Fruit fly (Drosophila melanogaster) whole organism, prepupa: ENCODE data around the gene PIG-F.

ENCODE experiments used
- CG11902 ChIP-seq: fragments of 200-800 bp; sonication (Bioruptor generic); optimal IDR thresholded peaks from 3 replicates; lab custom pipeline; 2016; ENCODE audit warnings: missing biosample characterization, missing genetic modification characterization
- CG3032 ChIP-seq: fragments of 200-800 bp; optimal IDR thresholded peaks from 2 replicates; lab custom pipeline; 2019; ENCODE audit warnings: missing biosample characterization, mild to moderate bottlenecking, missing genetic modification characterization, moderate library complexity
- CG34406 ChIP-seq: fragments of 200-800 bp; sonication (Bioruptor generic); optimal IDR thresholded peaks from 3 replicates; lab custom pipeline; 2016; ENCODE audit warnings: missing biosample characterization, missing genetic modification characterization
- CG9139 ChIP-seq: fragments of 200-800 bp; sonication (Bioruptor generic); optimal IDR thresholded peaks from 3 replicates; lab custom pipeline; 2017; ENCODE audit warnings: missing biosample characterization, mild to moderate bottlenecking, missing genetic modification characterization
- Gug ChIP-seq: fragments of 200-800 bp; sonication (Bioruptor generic); IDR thresholded peaks from 2 replicates; pipeline ENCODE4 v1.3.6; 2022; ENCODE audit warnings: missing biosample characterization, missing genetic modification characterization
- Hr39 ChIP-seq: fragments of 200-800 bp; sonication (Bioruptor generic); optimal IDR thresholded peaks from 2 replicates; lab custom pipeline; 2016; ENCODE audit warnings: missing biosample characterization, missing genetic modification characterization
- Lpt ChIP-seq: fragments of 200-800 bp; sonication (Bioruptor generic); optimal IDR thresholded peaks from 3 replicates; lab custom pipeline; 2016; ENCODE audit warnings: missing biosample characterization, missing genetic modification characterization
- Sox102F ChIP-seq: fragments of 200-800 bp; sonication (Bioruptor generic); optimal IDR thresholded peaks from 2 replicates; lab custom pipeline; 2016; ENCODE audit warnings: missing biosample characterization, mild to moderate bottlenecking, missing genetic modification characterization
- acj6 ChIP-seq: fragments of 200-800 bp; sonication (Bioruptor generic); optimal IDR thresholded peaks from 3 replicates; lab custom pipeline; 2016; ENCODE audit warnings: missing biosample characterization, missing genetic modification characterization
- fd59A ChIP-seq: fragments of 200-800 bp; sonication (Bioruptor generic); optimal IDR thresholded peaks from 2 replicates; lab custom pipeline; 2017; ENCODE audit warnings: missing biosample characterization, mild to moderate bottlenecking, missing genetic modification characterization, missing genetic modification reagents
- lz ChIP-seq: fragments of 200-800 bp; sonication (Bioruptor generic); optimal IDR thresholded peaks from 3 replicates; lab custom pipeline; 2016; ENCODE audit warnings: missing biosample characterization, missing genetic modification characterization

- TF ChIP-seq lz (GFP tag; lab: Kevin White, UChicago), result no peak
- no peak for TF ChIP-seq CG3032 (tag; lab: Kevin White, UChicago)
- no peak for TF ChIP-seq CG9139 (GFP tag; lab: Kevin White, UChicago)
- TF ChIP-seq acj6 (GFP tag; lab: Kevin White, UChicago), result no peak
- TF ChIP-seq Hr39 (GFP tag; lab: Kevin White, UChicago), result no peak
- no peak for TF ChIP-seq Gug
- TF ChIP-seq Lpt, result no peak
- no peak for TF ChIP-seq Sox102F
- TF ChIP-seq CG34406 (GFP tag; lab: Kevin White, UChicago), result no peak
- no peak for TF ChIP-seq CG11902
- TF ChIP-seq fd59A (GFP tag; lab: Kevin White, UChicago), result no peak
These were observed 19.6 kb downstream of the PIG-F start for dm6 chr3L:19631867-19632266.
